Worm (Caenorhabditis elegans) whole organism, L2 larva: ENCODE measurements around the gene nhr-97.

Experiments
- C34F6.9 ChIP-seq: fragments of 150-350 bp; optimal IDR thresholded peaks from 2 replicates; lab custom pipeline; 2014; ENCODE audit warnings: missing biosample characterization, missing genetic modification characterization
- F13H6.1 ChIP-seq: sonication (generic microtip); optimal IDR thresholded peaks from 2 replicates; lab custom pipeline; 2016; ENCODE audit warnings: missing genetic modification characterization, missing compliant biosample characterization
- R02D3.7 ChIP-seq: fragments of 150-350 bp; optimal IDR thresholded peaks from 2 replicates; lab custom pipeline; 2014; ENCODE audit warnings: missing biosample characterization, missing genetic modification characterization
- alr-1 ChIP-seq: fragments of 150-350 bp; optimal IDR thresholded peaks from 2 replicates; lab custom pipeline; 2014; ENCODE audit warnings: missing biosample characterization, missing genetic modification characterization
- ama-1 ChIP-seq: fragments of 150-350 bp; optimal IDR thresholded peaks from 2 replicates; lab custom pipeline; 2018; ENCODE audit warnings: inconsistent platforms
- blmp-1 ChIP-seq: sonication (generic microtip); optimal IDR thresholded peaks from 2 replicates; lab custom pipeline; 2017; ENCODE audit warnings: missing genetic modification characterization, mild to moderate bottlenecking, missing compliant biosample characterization, antibody characterized with exemption, moderate library complexity; ENCODE audit not compliant: insufficient read depth
- ceh-16 ChIP-seq: fragments of 150-350 bp; optimal IDR thresholded peaks from 2 replicates; lab custom pipeline; 2014; ENCODE audit warnings: missing biosample characterization, missing genetic modification characterization
- crh-2 ChIP-seq: sonication (generic microtip); optimal IDR thresholded peaks from 2 replicates; lab custom pipeline; 2017; ENCODE audit warnings: missing biosample characterization, missing genetic modification characterization
- egl-27 ChIP-seq: sonication (generic microtip); optimal IDR thresholded peaks from 3 replicates; lab custom pipeline; 2017; ENCODE audit warnings: missing biosample characterization, missing genetic modification reagents, missing genetic modification characterization
- elt-3 ChIP-seq: sonication (generic microtip); optimal IDR thresholded peaks from 2 replicates; lab custom pipeline; 2017; ENCODE audit warnings: missing biosample characterization, missing genetic modification characterization
- fos-1 ChIP-seq: fragments of 150-350 bp; optimal IDR thresholded peaks from 2 replicates; lab custom pipeline; 2014; ENCODE audit warnings: missing biosample characterization, missing genetic modification characterization
- lin-11 ChIP-seq: fragments of 150-350 bp; sonication (generic microtip); optimal IDR thresholded peaks from 2 replicates; lab custom pipeline; 2014; ENCODE audit warnings: missing biosample characterization, missing genetic modification characterization, inconsistent platforms, mixed read lengths
- lin-39 ChIP-seq: fragments of 150-350 bp; optimal IDR thresholded peaks from 2 replicates; lab custom pipeline; 2014; ENCODE audit warnings: missing biosample characterization, missing genetic modification reagents, missing genetic modification characterization
- lsy-2 ChIP-seq, 2 experiments: fragments of 150-350 bp in 1 of 2; sonication (generic microtip) in 1 of 2; optimal IDR thresholded peaks; 2 replicates each; lab custom pipeline; 2014 to 2017; ENCODE audit warnings: missing biosample characterization in 2 of 2, missing genetic modification characterization in 2 of 2
- mab-5 ChIP-seq: fragments of 150-350 bp; optimal IDR thresholded peaks from 2 replicates; lab custom pipeline; 2014; ENCODE audit warnings: missing biosample characterization, missing genetic modification characterization
- mbf-1 ChIP-seq: sonication (generic microtip); optimal IDR thresholded peaks from 2 replicates; lab custom pipeline; 2017; ENCODE audit warnings: missing biosample characterization, missing genetic modification characterization
- mdl-1 ChIP-seq, 2 experiments: fragments of 150-350 bp in 1 of 2; sonication (generic microtip) in 1 of 2; optimal IDR thresholded peaks; 2 replicates each; lab custom pipeline; 2017; ENCODE audit warnings: missing biosample characterization in 2 of 2, missing genetic modification characterization in 2 of 2
- nhr-10 ChIP-seq: sonication (generic microtip); optimal IDR thresholded peaks from 2 replicates; lab custom pipeline; 2017; ENCODE audit warnings: missing biosample characterization, missing genetic modification characterization
- nhr-11 ChIP-seq: fragments of 150-350 bp; optimal IDR thresholded peaks from 2 replicates; lab custom pipeline; 2014; ENCODE audit warnings: missing biosample characterization, missing genetic modification characterization
- nhr-129 ChIP-seq: fragments of 150-350 bp; optimal IDR thresholded peaks from 2 replicates; lab custom pipeline; 2014; ENCODE audit warnings: missing biosample characterization, missing genetic modification characterization
- nhr-23 ChIP-seq: fragments of 150-350 bp; optimal IDR thresholded peaks from 2 replicates; lab custom pipeline; 2014; ENCODE audit warnings: missing biosample characterization, missing genetic modification reagents, missing genetic modification characterization
- nhr-6 ChIP-seq: fragments of 150-350 bp; optimal IDR thresholded peaks from 2 replicates; lab custom pipeline; 2014; ENCODE audit warnings: missing biosample characterization, missing genetic modification characterization
- nhr-77 ChIP-seq: fragments of 150-350 bp; optimal IDR thresholded peaks from 2 replicates; lab custom pipeline; 2014; ENCODE audit warnings: missing biosample characterization, missing genetic modification characterization
- sem-4 ChIP-seq: fragments of 150-350 bp; optimal IDR thresholded peaks from 2 replicates; lab custom pipeline; 2014; ENCODE audit warnings: missing biosample characterization, missing genetic modification reagents, missing genetic modification characterization
- sma-3 ChIP-seq: sonication (generic microtip); optimal IDR thresholded peaks from 2 replicates; lab custom pipeline; 2016; ENCODE audit warnings: missing genetic modification reagents, missing genetic modification characterization, missing compliant biosample characterization
- sma-9 ChIP-seq, 2 experiments: fragments of 150-350 bp in 1 of 2; sonication (generic microtip) in 1 of 2; optimal IDR thresholded peaks; 2 replicates each; lab custom pipeline; 2014 to 2016; ENCODE audit warnings: missing genetic modification characterization in 2 of 2, mild to moderate bottlenecking in 1 of 2, missing biosample characterization in 1 of 2, missing compliant biosample characterization in 1 of 2, missing genetic modification reagents in 1 of 2, moderate library complexity in 1 of 2
- unc-39 ChIP-seq: fragments of 150-350 bp; optimal IDR thresholded peaks from 2 replicates; lab custom pipeline; 2014; ENCODE audit warnings: missing biosample characterization, missing genetic modification characterization
- unc-55 ChIP-seq: fragments of 150-350 bp; sonication (generic microtip); optimal IDR thresholded peaks from 3 replicates; lab custom pipeline; 2014; ENCODE audit warnings: missing biosample characterization, missing genetic modification reagents, missing genetic modification characterization
- unc-62 ChIP-seq: fragments of 150-350 bp; optimal IDR thresholded peaks from 2 replicates; lab custom pipeline; 2014; ENCODE audit warnings: missing biosample characterization, missing genetic modification reagents, missing genetic modification characterization
- zag-1 ChIP-seq: fragments of 150-350 bp; optimal IDR thresholded peaks from 2 replicates; lab custom pipeline; 2014; ENCODE audit warnings: missing biosample characterization, missing genetic modification characterization

The nhr-97 gene

ce11 chrIV:9733904-9734303, 23.5 kb upstream of the nhr-97 start:
- no peak for TF ChIP-seq nhr-6 (tag; lab: Kevin White, UChicago)
- TF ChIP-seq nhr-77 (tag; lab: Kevin White, UChicago): no peak
- no peak for TF ChIP-seq C34F6.9 (tag; lab: Kevin White, UChicago)
- no peak for TF ChIP-seq mdl-1 (tag; optimal IDR thresholded peaks at IDR 0.05; lab: Kevin White, UChicago)
- TF ChIP-seq lsy-2 (tag; optimal IDR thresholded peaks at IDR 0.05; lab: Kevin White, UChicago): no peak
- no peak for TF ChIP-seq lin-39 (tag; lab: Kevin White, UChicago)
- TF ChIP-seq crh-2: no peak
- no peak for TF ChIP-seq F13H6.1 (tag; lab: Kevin White, UChicago)
- TF ChIP-seq nhr-11 (tag; lab: Kevin White, UChicago): no peak

ce11 chrIV:9734861-9735260, 22.6 kb upstream of the nhr-97 start:
- TF ChIP-seq lin-11: no peak
- peak in 1 of 2 experiments; percentile 3 for TF ChIP-seq lsy-2 (tag; optimal IDR thresholded peaks at IDR 0.05; lab: Kevin White, UChicago)

- peak; percentile 31 for TF ChIP-seq mab-5 (tag; lab: Kevin White, UChicago)
- peak; percentile 61 for TF ChIP-seq crh-2
- TF ChIP-seq nhr-129 (tag; lab: Kevin White, UChicago): peak; percentile 33
- TF ChIP-seq F13H6.1 (tag; lab: Kevin White, UChicago): no peak
- no peak for TF ChIP-seq unc-55 (GFP tag; lab: Kevin White, UChicago)
- TF ChIP-seq sem-4: no peak
- TF ChIP-seq blmp-1: peak; percentile 37
- TF ChIP-seq lsy-2 (tag; optimal IDR thresholded peaks at IDR 0.05; lab: Kevin White, UChicago): peak in 1 of 2 experiments; percentile 63
- peak; percentile 3 for TF ChIP-seq C34F6.9 (tag; lab: Kevin White, UChicago)
- TF ChIP-seq fos-1 (tag; lab: Kevin White, UChicago): peak; percentile 92
- TF ChIP-seq sma-3 (GFP tag; lab: Kevin White, UChicago): peak; percentile 3
- TF ChIP-seq nhr-77 (tag; lab: Kevin White, UChicago): no peak
- no peak for TF ChIP-seq egl-27 (tag; lab: Kevin White, UChicago)
- TF ChIP-seq unc-39: no peak
- TF ChIP-seq elt-3: no peak
- TF ChIP-seq sma-9 (GFP tag; optimal IDR thresholded peaks at IDR 0.05; lab: Kevin White, UChicago): peak; percentile 67
- no peak for TF ChIP-seq sma-9 (tag; optimal IDR thresholded peaks at IDR 0.05; lab: Kevin White, UChicago)
- TF ChIP-seq, all 48 proteins: peak for 9
Measured at ce11 chrIV:9735750-9736149, 21.7 kb upstream of the nhr-97 start.

ce11 chrIV:9737204-9737790, 20.1 kb upstream of the nhr-97 start, which contains the start of gene cka-1:
TSS of gene cka-1 (minus strand) at chrIV:9737621.
- TF ChIP-seq nhr-129 (tag; lab: Kevin White, UChicago) (peak; percentile 26), sem-4 (peak; percentile 20), zag-1 (tag; lab: Kevin White, UChicago) (no peak), sma-9 (GFP tag; optimal IDR thresholded peaks at IDR 0.05; lab: Kevin White, UChicago) (peak; percentile 0), sma-9 (tag; optimal IDR thresholded peaks at IDR 0.05; lab: Kevin White, UChicago) (no peak), unc-62 (no peak), fos-1 (tag; lab: Kevin White, UChicago) (peak; percentile 63), sma-3 (GFP tag; lab: Kevin White, UChicago) (peak; percentile 19), crh-2 (no peak), F13H6.1 (tag; lab: Kevin White, UChicago) (peak; percentile 31), ceh-16 (no peak)
- TF ChIP-seq, all 48 proteins: peak for 6

ce11 chrIV:9738194-9738593, 19.2 kb upstream of the nhr-97 start, which contains the start of gene C28D4.10:
TSS of gene C28D4.10 (plus strand) at chrIV:9738494.
- TF ChIP-seq alr-1 (tag; lab: Kevin White, UChicago): no peak
- no peak for TF ChIP-seq mdl-1 (tag; optimal IDR thresholded peaks at IDR 0.05; lab: Kevin White, UChicago)
- TF ChIP-seq crh-2: no peak
- TF ChIP-seq sma-3 (GFP tag; lab: Kevin White, UChicago): no peak
- TF ChIP-seq blmp-1: no peak
- no peak for TF ChIP-seq ama-1 (lab: Kevin White, UChicago)
- TF ChIP-seq unc-62: no peak
- TF ChIP-seq nhr-10 (tag; lab: Kevin White, UChicago): no peak
- TF ChIP-seq nhr-23 (tag; lab: Kevin White, UChicago): no peak
- TF ChIP-seq mbf-1 (tag; lab: Kevin White, UChicago): no peak
- no peak for TF ChIP-seq nhr-6 (tag; lab: Kevin White, UChicago)
- no peak for TF ChIP-seq fos-1 (tag; lab: Kevin White, UChicago)
- TF ChIP-seq R02D3.7 (tag; lab: Kevin White, UChicago): no peak
- TF ChIP-seq, all 48 proteins: peak for 0
